Fruit fly (Drosophila melanogaster) whole organism, embryonic: Measurements from ENCODE around the gene Ssk.

ENCODE experiments used
- Adf1 ChIP-seq: fragments of 200-800 bp; sonication (Bioruptor generic); IDR thresholded peaks from 2 replicates; pipeline ENCODE4 v1.3.6; 2022; ENCODE audit warnings: missing biosample characterization, missing genetic modification characterization
- Aef1 ChIP-seq: fragments of 200-800 bp; sonication (Bioruptor generic); IDR thresholded peaks from 3 replicates; pipeline ENCODE4 v1.3.6; 2022; ENCODE audit warnings: missing biosample characterization, missing genetic modification characterization
- CG10543 ChIP-seq: fragments of 200-800 bp; sonication (Bioruptor generic); optimal IDR thresholded peaks from 3 replicates; lab custom pipeline; 2017; ENCODE audit warnings: missing biosample characterization, mild to moderate bottlenecking, missing genetic modification characterization, moderate library complexity
- CG11456 ChIP-seq: fragments of 200-800 bp; sonication (Bioruptor generic); IDR thresholded peaks from 3 replicates; pipeline ENCODE4 v1.3.6; 2022; ENCODE audit warnings: missing biosample characterization, missing genetic modification characterization
- CG13287 ChIP-seq: fragments of 200-800 bp; sonication (Bioruptor generic); IDR thresholded peaks from 2 replicates; pipeline ENCODE4 v1.3.6; 2022; ENCODE audit warnings: missing biosample characterization, missing genetic modification characterization; ENCODE audit not compliant: partially characterized antibody
- CG13624 ChIP-seq: fragments of 200-800 bp; sonication (Bioruptor generic); optimal IDR thresholded peaks from 2 replicates; lab custom pipeline; 2016; ENCODE audit warnings: missing biosample characterization, missing genetic modification characterization
- CG15601 ChIP-seq: fragments of 200-800 bp; sonication (Bioruptor generic); optimal IDR thresholded peaks from 3 replicates; lab custom pipeline; 2019; ENCODE audit warnings: missing biosample characterization, mild to moderate bottlenecking, missing genetic modification characterization, moderate library complexity
- CG17385 ChIP-seq: fragments of 200-800 bp; sonication (Bioruptor generic); optimal IDR thresholded peaks from 3 replicates; lab custom pipeline; 2018; ENCODE audit warnings: missing biosample characterization, mild to moderate bottlenecking, missing genetic modification characterization
- CG18011 ChIP-seq: fragments of 200-800 bp; sonication (Bioruptor generic); optimal IDR thresholded peaks from 2 replicates; lab custom pipeline; 2017; ENCODE audit warnings: missing biosample characterization, missing genetic modification characterization, mild to moderate bottlenecking, moderate library complexity, missing genotype
- CG30020 ChIP-seq: fragments of 200-800 bp; optimal IDR thresholded peaks from 2 replicates; lab custom pipeline; 2019; ENCODE audit warnings: missing biosample characterization, mild to moderate bottlenecking, missing genetic modification characterization, moderate library complexity
- CG3163 ChIP-seq: fragments of 200-800 bp; sonication (Bioruptor generic); optimal IDR thresholded peaks from 3 replicates; lab custom pipeline; 2016; ENCODE audit warnings: missing biosample characterization, missing genetic modification characterization
- CG32532 ChIP-seq: fragments of 200-800 bp; sonication (Bioruptor generic); IDR thresholded peaks from 2 replicates; pipeline ENCODE4 v1.3.6; 2022; ENCODE audit warnings: missing biosample characterization, missing genetic modification characterization
- CG3281 ChIP-seq: fragments of 200-800 bp; sonication (Bioruptor generic); optimal IDR thresholded peaks from 3 replicates; lab custom pipeline; 2017; ENCODE audit warnings: missing biosample characterization, mild to moderate bottlenecking, missing genetic modification characterization
- CG34376 ChIP-seq: fragments of 200-800 bp; sonication (Bioruptor generic); optimal IDR thresholded peaks from 2 replicates; lab custom pipeline; 2018; ENCODE audit warnings: missing biosample characterization, mild to moderate bottlenecking, missing genetic modification characterization
- CG34422 ChIP-seq: fragments of 200-800 bp; sonication (Bioruptor generic); IDR thresholded peaks from 3 replicates; pipeline ENCODE4 v1.3.6; 2022; ENCODE audit warnings: missing biosample characterization, missing genetic modification characterization
- CG5180 ChIP-seq: fragments of 200-800 bp; sonication (Bioruptor generic); optimal IDR thresholded peaks from 3 replicates; lab custom pipeline; 2017; ENCODE audit warnings: missing biosample characterization, missing genetic modification characterization, mild to moderate bottlenecking, moderate library complexity, missing genetic modification reagents
- D19A ChIP-seq: fragments of 200-800 bp; optimal IDR thresholded peaks from 3 replicates; lab custom pipeline; 2019; ENCODE audit warnings: missing biosample characterization, mild to moderate bottlenecking, missing genetic modification characterization, moderate library complexity
- ERR ChIP-seq: fragments of 200-800 bp; sonication (Bioruptor generic); optimal IDR thresholded peaks from 2 replicates; lab custom pipeline; 2016; ENCODE audit warnings: missing biosample characterization, missing genetic modification characterization
- Fer1 ChIP-seq: fragments of 200-800 bp; sonication (Bioruptor generic); optimal IDR thresholded peaks from 2 replicates; lab custom pipeline; 2017; ENCODE audit warnings: missing biosample characterization, mild to moderate bottlenecking, missing genetic modification characterization
- Hand ChIP-seq: fragments of 200-800 bp; sonication (Bioruptor generic); optimal IDR thresholded peaks from 2 replicates; lab custom pipeline; 2017; ENCODE audit warnings: mild to moderate bottlenecking, missing biosample characterization, missing genetic modification reagents, missing genetic modification characterization
- HmgZ ChIP-seq: fragments of 200-800 bp; sonication (Bioruptor generic); optimal IDR thresholded peaks from 2 replicates; lab custom pipeline; 2018; ENCODE audit warnings: missing biosample characterization, mild to moderate bottlenecking, missing genetic modification characterization
- Jarid2 ChIP-seq: fragments of 200-800 bp; sonication (Bioruptor generic); optimal IDR thresholded peaks from 3 replicates; lab custom pipeline; 2017; ENCODE audit warnings: mild to moderate bottlenecking, missing biosample characterization, missing genetic modification reagents, missing genetic modification characterization
- Lhr ChIP-seq: fragments of 200-800 bp; sonication (Bioruptor generic); optimal IDR thresholded peaks from 3 replicates; lab custom pipeline; 2017; ENCODE audit warnings: mild to moderate bottlenecking, missing biosample characterization, missing genetic modification reagents, missing genetic modification characterization
- MESR4 ChIP-seq: fragments of 200-800 bp; sonication (Bioruptor generic); optimal IDR thresholded peaks from 2 replicates; lab custom pipeline; 2018; ENCODE audit warnings: missing biosample characterization, mild to moderate bottlenecking, missing genetic modification characterization, moderate library complexity
- Med ChIP-seq: fragments of 200-800 bp; sonication (Bioruptor generic); peaks from one replicate; lab custom pipeline; 2016; ENCODE audit warnings: missing biosample characterization, missing genetic modification characterization, mild to moderate bottlenecking, inconsistent platforms, moderate library complexity
- NC2β ChIP-seq: fragments of 200-800 bp; sonication (Bioruptor generic); optimal IDR thresholded peaks from 2 replicates; lab custom pipeline; 2016; ENCODE audit warnings: missing biosample characterization, missing genetic modification characterization
- Rfx ChIP-seq: fragments of 200-800 bp; sonication (Bioruptor generic); IDR thresholded peaks from 2 replicates; pipeline ENCODE4 v1.3.6; 2022; ENCODE audit warnings: missing biosample characterization, missing genetic modification characterization
- Ssrp ChIP-seq: fragments of 200-800 bp; sonication (Bioruptor generic); optimal IDR thresholded peaks from 2 replicates; lab custom pipeline; 2018; ENCODE audit warnings: missing biosample characterization, mild to moderate bottlenecking, missing genetic modification characterization, moderate library complexity
- Trl ChIP-seq, 3 experiments: fragments of >200 bp in 2 of 3; fragments of 200-800 bp in 1 of 3; sonication (Bioruptor generic) in 1 of 3; optimal IDR thresholded peaks; 2 replicates in 1 of 3; 3 replicates in 2 of 3; lab custom pipeline; 2016 to 2017; ENCODE audit warnings: missing biosample characterization in 1 of 3, missing genetic modification characterization in 1 of 3
- YL-1 ChIP-seq: fragments of 200-800 bp; sonication (Bioruptor generic); optimal IDR thresholded peaks from 3 replicates; lab custom pipeline; 2017; ENCODE audit warnings: missing biosample characterization, mild to moderate bottlenecking, missing genetic modification characterization
- ato ChIP-seq: fragments of 200-800 bp; sonication (Bioruptor generic); IDR thresholded peaks from 2 replicates; pipeline ENCODE4 v1.3.6; 2022; ENCODE audit warnings: missing biosample characterization, missing genetic modification characterization; ENCODE audit not compliant: partially characterized antibody
- bbx ChIP-seq: fragments of 200-800 bp; sonication (Bioruptor generic); IDR thresholded peaks from 2 replicates; pipeline ENCODE4 v1.3.6; 2022; ENCODE audit warnings: missing biosample characterization, missing genetic modification characterization; ENCODE audit not compliant: partially characterized antibody
- cg ChIP-seq: fragments of 200-800 bp; sonication (Bioruptor generic); optimal IDR thresholded peaks from 3 replicates; lab custom pipeline; 2019; ENCODE audit warnings: missing biosample characterization, mild to moderate bottlenecking, missing genetic modification characterization, moderate library complexity
- chif ChIP-seq, 2 experiments: fragments of 200-800 bp; sonication (Bioruptor generic); optimal IDR thresholded peaks; 3 replicates each; lab custom pipeline; 2016; ENCODE audit warnings: missing biosample characterization in 2 of 2, missing genetic modification characterization in 2 of 2
- chinmo ChIP-seq: fragments of 200-800 bp; sonication (Bioruptor generic); IDR thresholded peaks from 4 replicates; pipeline ENCODE4 v1.3.6; 2022; ENCODE audit warnings: missing biosample characterization, missing genetic modification characterization; ENCODE audit not compliant: partially characterized antibody
- chm ChIP-seq: fragments of 200-800 bp; sonication (Bioruptor generic); IDR thresholded peaks from 2 replicates; pipeline ENCODE4 v1.3.6; 2022; ENCODE audit warnings: missing biosample characterization, missing genetic modification characterization
- cwo ChIP-seq: fragments of 200-800 bp; sonication (Bioruptor generic); optimal IDR thresholded peaks from 3 replicates; lab custom pipeline; 2017; ENCODE audit warnings: missing biosample characterization, missing genetic modification characterization, mild to moderate bottlenecking, moderate library complexity, missing genetic modification reagents
- ftz-f1 ChIP-seq: fragments of 200-800 bp; sonication (Bioruptor generic); optimal IDR thresholded peaks from 2 replicates; lab custom pipeline; 2016; ENCODE audit warnings: missing biosample characterization, missing genetic modification characterization
- hbn ChIP-seq: fragments of 200-800 bp; sonication (Bioruptor generic); IDR thresholded peaks from 2 replicates; pipeline ENCODE4 v1.3.6; 2022; ENCODE audit warnings: missing biosample characterization, missing genetic modification characterization; ENCODE audit not compliant: partially characterized antibody
- jumu ChIP-seq: fragments of 200-800 bp; sonication (Bioruptor generic); optimal IDR thresholded peaks from 3 replicates; lab custom pipeline; 2016; ENCODE audit warnings: missing biosample characterization, missing genetic modification characterization
- kni ChIP-seq: fragments of 200-800 bp; sonication (Bioruptor generic); optimal IDR thresholded peaks from 3 replicates; lab custom pipeline; 2017; ENCODE audit warnings: mild to moderate bottlenecking, missing biosample characterization, missing genetic modification reagents, missing genetic modification characterization
- otp ChIP-seq: fragments of 200-800 bp; sonication (Bioruptor generic); IDR thresholded peaks from 3 replicates; pipeline ENCODE4, ENCODE4 v1.3.6; 2022; ENCODE audit warnings: missing biosample characterization, missing genetic modification characterization
- rib ChIP-seq: fragments of 200-800 bp; sonication (Bioruptor generic); IDR thresholded peaks from 2 replicates; pipeline ENCODE4 v1.3.6; 2022; ENCODE audit warnings: missing biosample characterization, missing genetic modification characterization
- sima ChIP-seq: fragments of 200-800 bp; sonication (Bioruptor generic); optimal IDR thresholded peaks from 2 replicates; lab custom pipeline; 2016; ENCODE audit warnings: missing biosample characterization, missing genetic modification characterization
- sisA ChIP-seq: fragments of 200-800 bp; sonication (Bioruptor generic); IDR thresholded peaks from 2 replicates; pipeline ENCODE4 v1.3.6; 2022; ENCODE audit warnings: missing biosample characterization, missing genetic modification characterization
- slbo ChIP-seq: fragments of 200-800 bp; sonication (Bioruptor generic); IDR thresholded peaks from 2 replicates; pipeline ENCODE4 v1.3.6; 2022; ENCODE audit warnings: missing biosample characterization, missing genetic modification characterization
- tap ChIP-seq: fragments of 200-800 bp; optimal IDR thresholded peaks from 3 replicates; lab custom pipeline; 2019; ENCODE audit warnings: missing biosample characterization, mild to moderate bottlenecking, missing genetic modification characterization, moderate library complexity
- tio ChIP-seq: fragments of 200-800 bp; sonication (Bioruptor generic); optimal IDR thresholded peaks from 2 replicates; lab custom pipeline; 2017; ENCODE audit warnings: missing biosample characterization, missing genetic modification characterization, inconsistent platforms
- tna ChIP-seq: fragments of 200-800 bp; sonication (Bioruptor generic); IDR thresholded peaks from 2 replicates; pipeline ENCODE4 v1.3.6; 2022; ENCODE audit warnings: missing biosample characterization, missing genetic modification characterization; ENCODE audit not compliant: partially characterized antibody

The Ssk gene

DNA sequence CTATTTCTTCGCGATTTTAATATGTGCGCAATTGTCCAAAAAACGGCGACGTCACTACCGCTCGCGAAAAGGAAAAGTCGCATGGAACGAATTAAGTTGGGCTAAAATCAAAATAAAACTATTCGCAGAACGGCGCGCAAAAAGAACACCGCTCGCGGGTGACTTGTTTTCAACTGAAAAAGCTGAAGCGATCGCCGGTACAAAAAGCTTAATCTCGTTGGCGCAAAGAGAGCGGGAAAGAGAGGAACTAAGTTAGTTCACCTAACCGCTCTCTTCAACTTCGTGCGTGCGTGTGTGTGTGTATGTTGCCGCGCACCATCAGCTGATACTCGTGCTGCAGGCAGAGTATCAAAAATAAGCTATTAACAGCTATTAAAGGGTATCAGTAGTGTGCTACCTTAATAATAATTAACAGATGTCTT is 9.8 kb downstream of the Ssk start, which contains the start of gene CG42674 (continued):
- TF ChIP-seq CG13287 (peak; percentile 37; the same call in 1 of the 2 replicates), cg (GFP tag; lab: Kevin White, UChicago) (peak; percentile 61), CG15601 (tag; lab: Kevin White, UChicago) (peak; percentile 60), Jarid2 (GFP tag; lab: Kevin White, UChicago) (peak; percentile 89), chm (GFP tag; lab: Robert Waterston, UW) (peak; percentile 61; the same call in 1 of the 2 replicates), chinmo (GFP tag; lab: Robert Waterston, UW) (peak; percentile 60; the same call in 1 of the 4 replicates), ftz-f1 (peak; percentile 10), jumu (no peak), Aef1 (GFP tag; lab: Robert Waterston, UW) (no peak), CG18011 (peak; percentile 64), CG30020 (tag; lab: Kevin White, UChicago) (no peak), Adf1 (peak; percentile 18; the same call in 1 of the 2 replicates), Ssrp (tag; lab: Kevin White, UChicago) (no peak), chif (GFP tag; optimal IDR thresholded peaks at IDR 0.05; lab: Kevin White, UChicago) (no peak), CG34376 (peak; percentile 54), MESR4 (GFP tag; lab: Kevin White, UChicago) (no peak), CG34422 (GFP tag; lab: Robert Waterston, UW) (peak; percentile 63; the same call in 1 of the 3 replicates), slbo (GFP tag; lab: Robert Waterston, UW) (0 out of 2 replicates have a peak, but pooled peaks have one; percentile 10), tio (GFP tag; lab: Kevin White, UChicago) (no peak), sisA (GFP tag; lab: Robert Waterston, UW) (no peak), kni (GFP tag; lab: Kevin White, UChicago) (no peak), hbn (GFP tag; lab: Robert Waterston, UW) (no peak), tna (GFP tag; lab: Robert Waterston, UW) (no peak), rib (GFP tag; lab: Robert Waterston, UW) (peak; percentile 56; the same call in 1 of the 2 replicates), ERR (no peak), CG3281 (peak; percentile 23), Med (peak; percentile 60), HmgZ (tag; lab: Kevin White, UChicago) (peak; percentile 8), CG11456 (GFP tag; lab: Robert Waterston, UW) (no peak), otp (0 out of 3 replicates have a peak, but pooled peaks have one; percentile 37), tap (tag; lab: Kevin White, UChicago) (no peak), cwo (GFP tag; lab: Kevin White, UChicago) (peak; percentile 63), Rfx (GFP tag; lab: Robert Waterston, UW) (peak; percentile 38; the same call in 1 of the 2 replicates), YL-1 (GFP tag; lab: Kevin White, UChicago) (no peak), Lhr (GFP tag; lab: Kevin White, UChicago) (no peak), ato (GFP tag; lab: Robert Waterston, UW) (no peak), CG13624 (peak; percentile 62), NC2β (GFP tag; lab: Kevin White, UChicago) (no peak), CG3163 (GFP tag; lab: Kevin White, UChicago) (peak; percentile 97), bbx (GFP tag; lab: Robert Waterston, UW) (peak; percentile 38; the same call in 1 of the 2 replicates), Trl (optimal IDR thresholded peaks at IDR 0.05; lab: Kevin White, UChicago) (peak; percentile 75 to 77), Trl (GFP tag; optimal IDR thresholded peaks at IDR 0.05; lab: Kevin White, UChicago) (no peak), Fer1 (GFP tag; lab: Kevin White, UChicago) (peak; percentile 2), D19A (tag; lab: Kevin White, UChicago) (peak; percentile 93), CG10543 (peak; percentile 5), CG32532 (GFP tag; lab: Robert Waterston, UW) (0 out of 2 replicates have a peak, but pooled peaks have one; percentile 15), sima (GFP tag; lab: Kevin White, UChicago) (no peak), CG5180 (GFP tag; lab: Kevin White, UChicago) (peak; percentile 42), Hand (GFP tag; lab: Kevin White, UChicago) (no peak), CG17385 (GFP tag; lab: Kevin White, UChicago) (peak; percentile 9)
- TF ChIP-seq, all 482 proteins: peak for 43
